Fruit fly (Drosophila melanogaster): ENCODE data around the gene CG12320.

Gene CG12320

DNA sequence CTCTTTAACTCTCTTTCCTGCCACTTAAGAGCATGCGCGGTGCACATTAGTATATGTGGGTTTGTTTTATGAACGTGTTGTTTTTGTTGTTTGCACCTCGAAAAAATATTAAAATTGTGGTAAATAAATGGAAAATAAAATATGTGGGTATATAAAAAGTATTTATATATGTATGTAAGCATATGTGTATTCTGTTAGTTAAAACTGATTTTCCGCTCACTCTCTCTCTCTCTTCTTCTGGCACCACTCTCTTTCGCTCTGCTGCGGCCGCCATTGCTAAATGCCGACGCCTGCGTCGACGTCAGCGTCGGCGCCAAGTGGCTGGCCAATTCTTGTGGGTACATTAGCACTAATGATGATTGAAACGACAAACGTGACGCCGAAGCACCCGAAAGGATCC is 12.7 kb upstream of the CG12320 start:
- no peak for TF ChIP-seq CG8478 (optimal IDR thresholded peaks at IDR 0.05)
- no peak for TF ChIP-seq EcR (GFP tag; optimal IDR thresholded peaks at IDR 0.05)
- no peak for TF ChIP-seq psq (optimal IDR thresholded peaks at IDR 0.05)
- TF ChIP-seq pan (optimal IDR thresholded peaks at IDR 0.05), result no peak
- TF ChIP-seq usp (GFP tag; optimal IDR thresholded peaks at IDR 0.05), result no peak
- no peak for TF ChIP-seq Dll (optimal IDR thresholded peaks at IDR 0.05)

DNA sequence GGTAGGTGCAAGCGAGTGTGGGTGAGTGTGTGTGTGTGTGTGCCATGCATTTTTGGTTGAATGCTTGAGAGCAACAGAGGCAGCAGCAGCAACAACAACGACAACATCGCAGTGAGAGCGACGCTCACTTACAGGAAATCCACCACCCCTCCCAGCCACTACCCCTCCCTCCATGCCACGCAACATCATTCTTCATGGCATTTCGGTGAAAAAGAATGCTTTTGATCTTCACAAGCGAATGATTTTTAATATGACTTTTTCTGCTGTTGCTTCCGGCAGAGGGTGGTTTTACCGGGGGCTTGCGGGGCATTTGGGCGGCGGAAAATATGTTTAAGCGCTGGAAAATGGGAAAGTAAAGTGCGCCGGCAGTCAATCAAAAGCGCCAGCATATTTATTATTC is 9.1 kb upstream of the CG12320 start:
- TF ChIP-seq psq (optimal IDR thresholded peaks at IDR 0.05) (no peak), usp (GFP tag; optimal IDR thresholded peaks at IDR 0.05) (no peak), Dll (optimal IDR thresholded peaks at IDR 0.05) (no peak), EcR (GFP tag; optimal IDR thresholded peaks at IDR 0.05) (no peak)

DNA sequence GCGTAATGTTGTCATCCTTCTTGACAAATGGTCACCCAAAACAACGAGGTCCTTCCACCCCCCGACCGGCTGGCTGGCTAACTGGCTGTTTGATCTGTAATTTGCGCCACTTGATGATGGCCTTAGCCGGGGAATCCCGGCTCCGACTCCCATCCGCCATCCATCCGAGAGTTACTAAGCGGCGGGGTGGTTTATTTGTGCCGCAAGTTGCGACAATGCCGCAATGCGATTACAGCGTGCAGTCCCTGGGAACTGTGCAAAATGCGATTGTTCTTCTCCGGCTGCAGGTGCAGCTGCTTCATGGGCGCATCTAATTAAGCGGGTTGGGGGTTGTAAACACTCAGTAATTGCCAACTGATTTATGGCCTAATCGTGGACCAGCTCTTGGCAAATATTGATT is 7.5 kb upstream of the CG12320 start:
- no peak for TF ChIP-seq EcR (GFP tag; optimal IDR thresholded peaks at IDR 0.05)
- no peak for TF ChIP-seq Dll (optimal IDR thresholded peaks at IDR 0.05)
- TF ChIP-seq CG8478 (optimal IDR thresholded peaks at IDR 0.05), result no peak
- no peak for TF ChIP-seq usp (GFP tag; optimal IDR thresholded peaks at IDR 0.05)
- TF ChIP-seq pan (optimal IDR thresholded peaks at IDR 0.05), result no peak
- TF ChIP-seq psq (optimal IDR thresholded peaks at IDR 0.05), result no peak

DNA sequence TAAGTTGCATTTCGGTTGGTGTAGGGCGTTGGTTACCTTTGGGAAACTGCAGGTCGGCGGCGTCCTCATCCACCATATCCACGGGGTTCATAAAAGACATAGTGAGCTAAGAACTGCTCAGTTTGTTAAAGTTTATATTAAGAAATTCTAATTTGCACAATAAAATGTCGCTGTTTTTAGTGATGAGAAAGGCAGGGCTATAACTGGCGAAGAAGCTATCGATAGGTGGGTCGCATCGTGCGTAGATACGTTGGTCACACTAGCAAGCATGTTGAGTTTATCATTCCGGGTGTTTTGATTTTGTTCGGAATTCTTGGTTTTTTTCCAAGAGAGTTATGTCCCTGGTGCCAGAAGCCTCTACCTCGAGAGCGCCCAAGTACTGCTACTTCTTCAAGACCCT is 2.7 kb upstream of the CG12320 start, which contains the start of the genes Ada2a, Polr2D, Tgs1 and moi:
Gene Ada2a (minus strand): TSS at position 207 of the 400 bp plus-strand sequence.
Gene Polr2D (minus strand): TSS at position 207 of the 400 bp plus-strand sequence.
Gene Tgs1 (plus strand): TSS at position 250 of the 400 bp plus-strand sequence.
Gene moi (plus strand): TSS at position 250 of the 400 bp plus-strand sequence.
- no peak for TF ChIP-seq EcR (GFP tag; optimal IDR thresholded peaks at IDR 0.05)
- no peak for TF ChIP-seq usp (GFP tag; optimal IDR thresholded peaks at IDR 0.05)
- TF ChIP-seq Dll (optimal IDR thresholded peaks at IDR 0.05), result no peak
- TF ChIP-seq psq (optimal IDR thresholded peaks at IDR 0.05), result no peak
- TF ChIP-seq CG8478 (optimal IDR thresholded peaks at IDR 0.05), result no peak
- no peak for TF ChIP-seq pan (optimal IDR thresholded peaks at IDR 0.05)

DNA sequence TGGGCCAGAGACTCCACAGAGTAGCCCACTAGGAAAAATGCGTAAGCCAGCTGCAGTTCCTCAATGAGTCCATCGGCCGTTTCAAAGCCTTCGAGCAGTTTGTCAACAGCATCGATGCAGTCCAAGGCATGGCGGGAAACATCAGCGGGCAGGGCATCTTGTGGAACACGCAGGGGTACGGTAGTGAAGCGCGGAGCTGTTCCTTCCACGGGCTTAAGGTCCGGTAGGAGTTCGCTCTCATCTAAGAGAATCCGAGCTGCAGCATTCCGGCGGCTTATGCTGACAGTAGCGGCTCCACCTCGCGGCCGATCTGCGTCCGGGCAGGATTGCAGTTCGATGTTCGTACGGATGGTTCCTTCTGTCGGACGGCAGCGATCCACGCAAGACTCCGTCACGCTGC is 658 bp downstream of the CG12320 start:
- TF ChIP-seq Dll (optimal IDR thresholded peaks at IDR 0.05) (no peak), pan (optimal IDR thresholded peaks at IDR 0.05) (no peak), EcR (GFP tag; optimal IDR thresholded peaks at IDR 0.05) (no peak), psq (optimal IDR thresholded peaks at IDR 0.05) (no peak)

DNA sequence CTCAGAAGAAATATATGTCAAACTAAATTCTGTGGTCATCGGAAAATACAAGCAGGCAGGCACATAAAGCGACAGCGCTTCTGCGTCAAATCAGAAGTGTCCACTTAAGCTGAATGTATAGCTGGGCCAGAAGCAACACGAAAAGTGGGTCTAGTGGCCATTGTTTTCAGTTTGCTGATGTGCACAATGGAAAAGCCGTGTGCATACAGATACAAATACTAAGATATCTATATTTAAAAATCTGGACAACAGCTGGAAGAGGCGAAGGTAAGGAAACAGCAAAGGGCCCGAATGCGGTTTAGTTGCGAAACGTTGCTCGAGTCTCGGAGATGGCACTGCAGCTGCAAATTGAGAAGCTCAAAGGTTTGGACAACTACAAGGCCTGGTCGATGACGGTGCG is 1.7 kb downstream of the CG12320 start, which contains the start of gene CG18598:
Gene CG18598 (plus strand): TSS at position 301 of the 400 bp plus-strand sequence.
- TF ChIP-seq psq (optimal IDR thresholded peaks at IDR 0.05), result no peak
- no peak for TF ChIP-seq CG8478 (optimal IDR thresholded peaks at IDR 0.05)
- no peak for TF ChIP-seq pan (optimal IDR thresholded peaks at IDR 0.05)
- no peak for TF ChIP-seq EcR (GFP tag; optimal IDR thresholded peaks at IDR 0.05)
- no peak for TF ChIP-seq usp (GFP tag; optimal IDR thresholded peaks at IDR 0.05)
- TF ChIP-seq Dll (optimal IDR thresholded peaks at IDR 0.05), result no peak

DNA sequence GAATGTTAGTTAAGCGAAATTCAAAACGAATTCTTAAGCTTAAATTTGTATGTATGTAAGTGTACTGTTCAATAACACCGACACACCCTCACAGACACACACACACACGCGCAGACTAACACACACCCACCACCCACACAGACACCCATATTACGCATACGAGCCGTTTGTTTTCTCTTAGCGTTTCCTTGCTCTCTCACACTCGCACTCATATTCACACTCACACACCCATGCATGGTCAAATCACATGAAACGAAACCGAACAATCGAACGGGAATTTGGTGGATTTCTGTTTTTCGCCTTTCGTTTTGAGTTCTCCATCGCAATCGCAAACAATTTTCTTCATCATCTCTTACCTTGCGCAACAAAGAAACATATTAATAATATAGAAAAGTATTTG is 3.3 kb downstream of the CG12320 start:
- TF ChIP-seq EcR (GFP tag; optimal IDR thresholded peaks at IDR 0.05), result no peak
- TF ChIP-seq CG8478 (optimal IDR thresholded peaks at IDR 0.05), result no peak
- no peak for TF ChIP-seq psq (optimal IDR thresholded peaks at IDR 0.05)
- no peak for TF ChIP-seq pan (optimal IDR thresholded peaks at IDR 0.05)
- TF ChIP-seq usp (GFP tag; optimal IDR thresholded peaks at IDR 0.05), result no peak
- no peak for TF ChIP-seq Dll (optimal IDR thresholded peaks at IDR 0.05)

DNA sequence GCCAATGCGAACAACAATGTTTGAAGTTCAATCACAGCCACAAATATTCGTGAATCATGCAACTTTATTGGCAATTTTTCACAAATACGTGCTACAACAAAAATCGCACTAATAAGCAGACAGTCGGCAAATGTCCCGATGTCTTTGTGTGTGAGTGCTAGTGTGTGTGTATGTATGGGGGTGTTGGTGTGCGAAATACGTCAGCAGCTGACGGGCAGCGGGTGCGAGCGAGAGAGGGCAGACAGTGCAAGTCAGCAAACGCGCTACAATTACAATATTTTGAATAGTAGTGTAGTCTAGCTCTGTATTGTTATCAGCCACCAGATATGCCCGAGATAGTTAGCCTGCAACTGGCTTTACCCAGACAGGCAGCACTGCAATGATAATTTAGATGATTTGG is 6.5 kb downstream of the CG12320 start:
- no peak for TF ChIP-seq pan (optimal IDR thresholded peaks at IDR 0.05)
- no peak for TF ChIP-seq EcR (GFP tag; optimal IDR thresholded peaks at IDR 0.05)
- TF ChIP-seq Dll (optimal IDR thresholded peaks at IDR 0.05), result no peak
- no peak for TF ChIP-seq usp (GFP tag; optimal IDR thresholded peaks at IDR 0.05)
- TF ChIP-seq psq (optimal IDR thresholded peaks at IDR 0.05), result no peak
- no peak for TF ChIP-seq CG8478 (optimal IDR thresholded peaks at IDR 0.05)

DNA sequence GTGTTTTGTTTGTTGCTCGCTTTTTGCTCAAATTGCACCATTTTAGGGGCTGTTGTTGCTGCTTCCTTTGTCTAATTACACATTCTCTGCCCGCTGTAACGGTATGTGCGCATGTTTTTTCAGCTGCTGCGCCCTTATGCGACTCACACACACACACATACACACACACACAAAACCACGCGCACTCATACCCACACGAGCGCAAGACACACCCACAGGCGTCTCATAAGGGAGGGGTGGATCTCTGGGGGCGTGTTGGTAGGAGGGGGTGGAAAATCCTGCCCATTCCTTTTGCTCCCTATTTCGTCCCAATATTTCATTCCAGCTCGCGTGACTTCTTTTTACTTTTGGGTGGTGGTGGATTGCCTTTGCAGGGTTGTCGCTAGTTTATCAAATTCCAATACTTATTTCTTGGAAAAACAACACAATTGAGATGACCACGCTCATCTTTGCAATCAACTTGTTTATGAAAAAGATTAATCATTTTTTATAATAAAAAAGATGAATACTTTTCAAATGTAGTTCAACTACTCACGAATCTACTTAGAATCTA is 7.4 kb downstream of the CG12320 start:
- TF ChIP-seq EcR (GFP tag; optimal IDR thresholded peaks at IDR 0.05) (no peak), CG8478 (optimal IDR thresholded peaks at IDR 0.05) (no peak), Dll (optimal IDR thresholded peaks at IDR 0.05) (no peak), pan (optimal IDR thresholded peaks at IDR 0.05) (no peak), usp (GFP tag; optimal IDR thresholded peaks at IDR 0.05) (no peak), psq (optimal IDR thresholded peaks at IDR 0.05) (no peak)

DNA sequence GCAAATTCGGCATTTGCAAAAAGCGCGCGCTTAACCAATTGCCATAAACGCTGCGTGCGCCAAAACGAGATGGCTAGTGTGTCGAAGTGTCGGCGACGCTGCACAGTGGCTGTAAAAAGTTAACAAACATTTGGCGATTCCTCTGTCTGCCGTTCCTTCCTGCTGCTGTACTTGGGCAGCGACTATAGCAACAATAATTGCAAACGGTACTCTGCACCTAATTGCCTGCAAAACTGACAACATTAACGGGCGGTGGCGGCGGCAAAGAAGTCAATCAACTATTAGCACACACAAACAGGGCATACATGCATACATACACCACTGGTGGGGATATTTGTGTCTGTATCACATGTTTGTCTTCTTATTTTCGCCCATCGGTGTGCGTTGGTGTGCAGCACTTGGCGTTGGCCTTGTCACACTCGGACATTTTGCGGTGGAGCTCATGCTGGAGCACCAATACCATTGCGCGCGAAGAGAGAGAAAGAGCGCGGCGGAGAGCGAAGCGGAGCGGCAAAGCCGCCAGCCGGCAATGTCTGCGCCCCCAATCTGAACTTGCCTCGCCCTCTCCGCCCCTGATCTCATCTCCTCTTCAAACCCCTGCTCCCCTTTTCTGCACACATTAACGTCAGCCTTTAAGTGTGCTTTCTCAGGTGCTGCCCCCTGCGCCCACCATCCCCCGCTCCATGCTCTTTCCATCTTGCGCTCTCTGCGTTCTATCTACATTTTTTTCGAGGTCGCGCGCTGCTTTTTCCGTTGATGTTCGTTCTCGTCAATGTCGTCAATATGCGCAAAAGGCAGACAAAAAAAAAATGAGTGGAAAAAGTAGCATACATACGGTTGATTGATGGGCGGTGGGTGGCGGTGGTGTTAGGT is 8.1 kb downstream of the CG12320 start:
- TF ChIP-seq Dll (optimal IDR thresholded peaks at IDR 0.05) (peak; percentile 93), EcR (GFP tag; optimal IDR thresholded peaks at IDR 0.05) (peak in 1 of 2 experiments; percentile 79), pan (optimal IDR thresholded peaks at IDR 0.05) (no peak), CG8478 (optimal IDR thresholded peaks at IDR 0.05) (peak; percentile 89), psq (optimal IDR thresholded peaks at IDR 0.05) (no peak)

DNA sequence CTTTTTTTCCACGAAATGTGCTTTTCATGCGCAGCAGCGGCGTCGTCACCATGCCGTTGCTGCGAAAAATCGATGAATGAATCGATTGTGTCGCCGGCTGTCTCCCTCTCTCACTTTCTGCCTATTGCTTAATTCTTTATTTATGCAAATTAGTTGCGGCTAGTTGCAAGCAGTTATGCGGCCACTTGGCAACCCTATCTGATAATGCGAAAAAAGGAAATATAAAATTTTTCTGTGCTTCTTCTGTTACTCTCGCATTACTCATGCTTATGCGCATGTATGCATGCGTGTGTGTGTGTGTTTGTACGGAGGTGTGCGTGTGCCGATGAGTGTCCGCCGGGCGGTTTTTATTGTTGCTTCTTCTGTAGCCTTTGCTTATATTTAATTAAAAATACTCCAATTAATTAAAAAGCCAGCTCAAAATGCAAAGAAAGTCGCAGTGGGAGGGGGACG is 8.8 kb downstream of the CG12320 start:
- no peak for TF ChIP-seq CG8478 (optimal IDR thresholded peaks at IDR 0.05)
- TF ChIP-seq pan (optimal IDR thresholded peaks at IDR 0.05), result no peak
- no peak for TF ChIP-seq psq (optimal IDR thresholded peaks at IDR 0.05)
- TF ChIP-seq usp (GFP tag; optimal IDR thresholded peaks at IDR 0.05), result no peak

DNA sequence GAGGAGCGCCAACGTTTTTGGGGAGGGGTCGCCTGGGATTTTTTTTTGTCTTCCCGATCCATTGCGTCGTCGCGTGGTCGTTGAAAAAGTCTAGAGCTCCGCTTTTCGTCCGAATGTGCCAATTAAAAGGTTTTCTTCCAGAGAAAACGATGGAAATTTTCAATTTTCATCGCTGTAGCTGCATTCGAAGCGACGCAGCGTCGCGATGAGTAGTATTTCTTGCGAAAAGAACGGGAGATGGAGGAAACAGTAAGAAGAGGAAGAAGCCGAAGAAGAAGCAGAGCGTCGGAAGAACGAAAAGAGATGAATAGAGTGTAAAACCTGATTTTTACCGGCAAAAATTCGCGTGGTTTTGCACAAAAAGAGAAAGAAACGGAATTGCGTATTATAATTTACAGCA is 9.5 kb downstream of the CG12320 start:
- TF ChIP-seq psq (optimal IDR thresholded peaks at IDR 0.05) (no peak), CG8478 (optimal IDR thresholded peaks at IDR 0.05) (no peak), pan (optimal IDR thresholded peaks at IDR 0.05) (no peak), Dll (optimal IDR thresholded peaks at IDR 0.05) (no peak), EcR (GFP tag; optimal IDR thresholded peaks at IDR 0.05) (no peak), usp (GFP tag; optimal IDR thresholded peaks at IDR 0.05) (no peak)
